Worm (Caenorhabditis elegans): Measurements from ENCODE around the gene C05D11.1.

The C05D11.1 gene

DNA sequence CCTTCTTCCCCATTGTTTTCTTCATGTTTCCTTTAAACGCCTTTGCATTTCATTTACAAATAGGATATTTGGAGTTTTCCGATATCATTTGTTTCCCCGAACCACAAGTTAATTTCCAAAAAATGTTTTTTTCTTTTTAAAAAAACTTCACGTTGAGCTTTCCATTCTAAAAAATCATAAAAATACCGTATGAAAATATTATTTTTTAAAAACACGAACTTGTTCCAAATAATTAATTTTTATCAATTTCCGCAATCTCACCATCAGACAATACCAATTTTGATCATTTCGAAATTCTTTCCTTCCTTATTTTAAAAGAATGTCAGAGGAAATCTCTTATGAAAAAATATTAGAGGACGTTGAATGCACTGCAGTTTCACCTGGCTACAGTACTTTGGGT is 35.0 kb downstream of the C05D11.1 start, which contains the start of gene wht-6:
TSS of gene wht-6 (plus strand) at position 301 of the 400 bp plus-strand sequence.
- TF ChIP-seq nhr-20 (tag; optimal IDR thresholded peaks at IDR 0.05) (no peak), jun-1 (tag; optimal IDR thresholded peaks at IDR 0.05) (no peak), nhr-77 (tag; optimal IDR thresholded peaks at IDR 0.05) (no peak), hlh-17 (GFP tag; optimal IDR thresholded peaks at IDR 0.05; ENCODE audit: borderline replicate concordance) (no peak), lin-15B (tag; optimal IDR thresholded peaks at IDR 0.05) (no peak), ztf-4 (tag; optimal IDR thresholded peaks at IDR 0.05) (no peak)

ce11 chrIII:6476380-6476779 is 40.0 kb downstream of the C05D11.1 start:
- TF ChIP-seq isw-1 (GFP tag; IDR thresholded peaks at IDR 0.05) (no peak), unc-86 (tag; optimal IDR thresholded peaks at IDR 0.05) (no peak), C16A3.4 (tag; optimal IDR thresholded peaks at IDR 0.05) (no peak), fkh-8 (tag; optimal IDR thresholded peaks at IDR 0.05) (no peak), irx-1 (tag; optimal IDR thresholded peaks at IDR 0.05) (no peak), unc-62 (GFP tag; optimal IDR thresholded peaks at IDR 0.05) (no peak), mdl-1 (tag; optimal IDR thresholded peaks at IDR 0.05) (no peak), unc-98 (GFP tag; IDR thresholded peaks at IDR 0.05) (no peak), pax-3 (tag; optimal IDR thresholded peaks at IDR 0.05) (no peak), nhr-19 (GFP tag; conservative IDR thresholded peaks at IDR 0.05) (no peak), efl-1 (optimal IDR thresholded peaks at IDR 0.05) (no peak), efl-1 (GFP tag; optimal IDR thresholded peaks at IDR 0.05 in 1 of 2) (no peak)

ce11 chrIII:6478256-6479004 is 42.0 kb downstream of the C05D11.1 start, which contains the start of gene zip-8:
TSS of gene zip-8 (plus strand) at chrIII:6478955.
- TF ChIP-seq alr-1 (tag; optimal IDR thresholded peaks at IDR 0.05; ENCODE audit: borderline replicate concordance) (no peak), irx-1 (tag; optimal IDR thresholded peaks at IDR 0.05) (no peak), nhr-76 (tag; optimal IDR thresholded peaks at IDR 0.05) (no peak), jun-1 (tag; optimal IDR thresholded peaks at IDR 0.05) (no peak), nhr-47 (tag; optimal IDR thresholded peaks at IDR 0.05) (no peak), nhr-28 (tag; optimal IDR thresholded peaks at IDR 0.05) (no peak), hlh-4 (tag; optimal IDR thresholded peaks at IDR 0.05) (no peak), nhr-84 (tag; optimal IDR thresholded peaks at IDR 0.05) (no peak), aha-1 (tag; optimal IDR thresholded peaks at IDR 0.05) (no peak), blmp-1 (tag; optimal IDR thresholded peaks at IDR 0.05) (no peak), ets-5 (GFP tag; IDR thresholded peaks at IDR 0.05) (no peak), lir-3 (tag; optimal IDR thresholded peaks at IDR 0.05; ENCODE audit: poor library complexity) (no peak), nhr-77 (tag; optimal IDR thresholded peaks at IDR 0.05) (no peak), mdl-1 (tag; optimal IDR thresholded peaks at IDR 0.05) (no peak), isw-1 (GFP tag; IDR thresholded peaks at IDR 0.05) (no peak), nhr-85 (tag) (no peak)

- TF ChIP-seq isw-1 (GFP tag; IDR thresholded peaks at IDR 0.05): no peak
- TF ChIP-seq lsy-2 (tag; optimal IDR thresholded peaks at IDR 0.05): no peak
- no peak for TF ChIP-seq sup-37 (GFP tag; optimal IDR thresholded peaks at IDR 0.05)
- TF ChIP-seq Y116A8C.19 (tag; optimal IDR thresholded peaks at IDR 0.05; ENCODE audit: borderline replicate concordance): no peak
- no peak for TF ChIP-seq irx-1 (tag; optimal IDR thresholded peaks at IDR 0.05)
- no peak for TF ChIP-seq sox-4 (tag; optimal IDR thresholded peaks at IDR 0.05)
- no peak for TF ChIP-seq efl-3 (GFP tag; optimal IDR thresholded peaks at IDR 0.05)
- TF ChIP-seq blmp-1 (tag; optimal IDR thresholded peaks at IDR 0.05): no peak
- no peak for TF ChIP-seq elt-2 (tag; optimal IDR thresholded peaks at IDR 0.05)
- TF ChIP-seq ceh-88 (GFP tag; IDR thresholded peaks at IDR 0.05): no peak
- no peak for TF ChIP-seq snu-23 (GFP tag; optimal IDR thresholded peaks at IDR 0.05)
- TF ChIP-seq nhr-11 (tag; optimal IDR thresholded peaks at IDR 0.05): no peak
- TF ChIP-seq unc-30 (tag; optimal IDR thresholded peaks at IDR 0.05): no peak
- TF ChIP-seq F16B12.6 (tag; optimal IDR thresholded peaks at IDR 0.05): no peak
- no peak for TF ChIP-seq lin-14 (GFP tag; optimal IDR thresholded peaks at IDR 0.05)
Measured at ce11 chrIII:6479439-6479838, 43.0 kb downstream of the C05D11.1 start.

All from whole organism, L1 larva.